Fruit fly (Drosophila melanogaster): ENCODE data around the gene CG7131.

CG7131 gene

DNA sequence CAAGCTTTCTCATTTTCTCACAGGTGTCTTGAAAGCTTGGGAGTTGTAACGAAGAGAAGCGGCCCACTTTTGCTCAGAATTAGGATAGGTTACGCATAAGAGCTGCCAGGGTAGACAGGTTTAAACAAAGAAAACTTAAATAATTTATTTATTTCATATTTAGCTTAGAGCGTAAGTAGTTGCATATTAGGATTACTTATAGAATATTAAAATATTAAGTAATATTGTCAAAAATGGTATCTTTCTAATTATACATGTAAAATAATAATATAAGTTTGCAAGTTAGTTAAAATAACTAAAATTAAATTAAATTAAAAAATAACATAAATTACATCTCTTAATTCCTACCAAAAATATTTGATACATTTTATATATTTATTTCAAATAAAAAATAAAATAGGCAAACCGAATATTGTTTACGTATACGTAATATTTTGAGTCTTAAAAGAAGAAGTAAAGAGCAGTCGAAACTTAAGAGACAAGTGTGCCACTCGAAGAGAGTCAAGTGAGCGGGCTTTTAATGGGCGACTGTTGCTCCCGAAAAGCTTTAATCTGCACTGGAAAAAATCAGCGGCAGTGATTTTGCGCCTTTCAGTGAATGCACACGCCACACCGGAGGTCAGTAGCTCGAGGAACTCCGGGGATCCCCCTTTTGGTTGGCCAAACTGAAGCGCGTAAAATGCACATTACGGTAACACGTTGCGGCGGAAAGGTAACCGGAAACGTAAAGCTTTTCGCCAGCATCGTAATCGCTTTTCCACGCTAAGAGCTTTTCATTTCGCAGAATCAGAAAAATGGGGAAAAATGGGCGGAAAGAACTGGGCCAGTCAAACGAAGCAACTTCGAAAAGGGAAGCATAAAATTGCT is 26.5 kb upstream of the CG7131 start (continued):
- no peak for TF ChIP-seq CG11093 (GFP tag; IDR thresholded peaks at IDR 0.05)
- no peak for TF ChIP-seq CG6683 (GFP tag; optimal IDR thresholded peaks at IDR 0.05)
- TF ChIP-seq ara (GFP tag; IDR thresholded peaks at IDR 0.05): no peak
- TF ChIP-seq Fer3 (tag; optimal IDR thresholded peaks at IDR 0.05): no peak
- TF ChIP-seq Nf-YB (GFP tag; optimal IDR thresholded peaks at IDR 0.05): no peak
- no peak for TF ChIP-seq Side (GFP tag; optimal IDR thresholded peaks at IDR 0.05)
- TF ChIP-seq kni (GFP tag; optimal IDR thresholded peaks at IDR 0.05): no peak
- no peak for TF ChIP-seq B-H2 (GFP tag; optimal IDR thresholded peaks at IDR 0.05)
- TF ChIP-seq CG1602 (GFP tag; optimal IDR thresholded peaks at IDR 0.05): no peak
- no peak for TF ChIP-seq Kr (GFP tag; optimal IDR thresholded peaks at IDR 0.05)
- no peak for TF ChIP-seq Mes4 (GFP tag; optimal IDR thresholded peaks at IDR 0.05)
- peak; percentile 93 for TF ChIP-seq scrt (GFP tag; optimal IDR thresholded peaks at IDR 0.05)
- peak; percentile 36 for TF ChIP-seq lilli (GFP tag; optimal IDR thresholded peaks at IDR 0.05)
- TF ChIP-seq nau (GFP tag; optimal IDR thresholded peaks at IDR 0.05): peak; percentile 27
- peak; percentile 41 for TF ChIP-seq zfh2 (GFP tag; optimal IDR thresholded peaks at IDR 0.05)
- peak; percentile 12; the same call in 1 of the 2 replicates for TF ChIP-seq Drgx (GFP tag; IDR thresholded peaks at IDR 0.05)
- TF ChIP-seq CG10267 (tag; optimal IDR thresholded peaks at IDR 0.05): no peak
- TF ChIP-seq YL-1 (GFP tag; optimal IDR thresholded peaks at IDR 0.05): no peak
- TF ChIP-seq CG8478 (optimal IDR thresholded peaks at IDR 0.05): no peak
- peak; percentile 45; the same call in 1 of the 2 replicates for TF ChIP-seq CG17328 (GFP tag; IDR thresholded peaks at IDR 0.05)
- no peak for TF ChIP-seq CG30020 (tag; optimal IDR thresholded peaks at IDR 0.05)
- TF ChIP-seq hbn (GFP tag; IDR thresholded peaks at IDR 0.05; ENCODE audit: partially characterized antibody): no peak
- TF ChIP-seq maf-S (GFP tag; optimal IDR thresholded peaks at IDR 0.05): no peak
- TF ChIP-seq dmrt11E (tag; optimal IDR thresholded peaks at IDR 0.05): no peak
- TF ChIP-seq CG8388 (GFP tag; optimal IDR thresholded peaks at IDR 0.05): no peak
- TF ChIP-seq lmd (GFP tag; IDR thresholded peaks at IDR 0.05): 0 out of 2 replicates have a peak, but pooled peaks have one; percentile 35
- no peak for TF ChIP-seq CG3281 (GFP tag; optimal IDR thresholded peaks at IDR 0.05)
- peak; percentile 27 for TF ChIP-seq mam (GFP tag; optimal IDR thresholded peaks at IDR 0.05)
- TF ChIP-seq CG7745 (tag; optimal IDR thresholded peaks at IDR 0.05): no peak
- TF ChIP-seq CG18764 (GFP tag; optimal IDR thresholded peaks at IDR 0.05): no peak
- 0 out of 2 replicates have a peak, but pooled peaks have one; percentile 32 for TF ChIP-seq stc (GFP tag; IDR thresholded peaks at IDR 0.05)
- TF ChIP-seq az2 (GFP tag; optimal IDR thresholded peaks at IDR 0.05): no peak
- peak; percentile 36; the same call in 1 of the 2 replicates for TF ChIP-seq CG31441 (GFP tag; IDR thresholded peaks at IDR 0.05)
- no peak for TF ChIP-seq CG10979 (tag; optimal IDR thresholded peaks at IDR 0.05)
- TF ChIP-seq CG6854 (GFP tag; optimal IDR thresholded peaks at IDR 0.05): peak; percentile 59
- peak; percentile 55 for TF ChIP-seq CG2120 (GFP tag; optimal IDR thresholded peaks at IDR 0.05)
- TF ChIP-seq CG34224 (GFP tag; IDR thresholded peaks at IDR 0.05; ENCODE audit: partially characterized antibody): no peak
- TF ChIP-seq tx (GFP tag; optimal IDR thresholded peaks at IDR 0.05): no peak
- TF ChIP-seq Mad (GFP tag; optimal IDR thresholded peaks at IDR 0.05): no peak
- TF ChIP-seq CG17186 (GFP tag; optimal IDR thresholded peaks at IDR 0.05): no peak
- no peak for TF ChIP-seq bigmax (GFP tag; optimal IDR thresholded peaks at IDR 0.05)
- TF ChIP-seq CG9817 (tag; optimal IDR thresholded peaks at IDR 0.05): no peak
- TF ChIP-seq CG10462 (GFP tag; optimal IDR thresholded peaks at IDR 0.05): no peak
- peak; percentile 22; the same call in 1 of the 2 replicates for TF ChIP-seq seq (GFP tag; IDR thresholded peaks at IDR 0.05)
- TF ChIP-seq vvl (GFP tag; IDR thresholded peaks at IDR 0.05): peak; percentile 69; the same call in 1 of the 2 replicates
- TF ChIP-seq nerfin-2 (GFP tag; IDR thresholded peaks at IDR 0.05; ENCODE audit: partially characterized antibody): no peak
- TF ChIP-seq CG33557 (GFP tag; optimal IDR thresholded peaks at IDR 0.05): no peak
- no peak for TF ChIP-seq corto (GFP tag; optimal IDR thresholded peaks at IDR 0.05)
- no peak for TF ChIP-seq bowl (GFP tag; IDR thresholded peaks at IDR 0.05)

Measured in whole organism, embryonic.